Worm (Caenorhabditis elegans): ENCODE data around the gene unc-116.
A peak's percentile ranks its signal among the peaks of the same experiment; 100 is the strongest.

The unc-116 gene

DNA sequence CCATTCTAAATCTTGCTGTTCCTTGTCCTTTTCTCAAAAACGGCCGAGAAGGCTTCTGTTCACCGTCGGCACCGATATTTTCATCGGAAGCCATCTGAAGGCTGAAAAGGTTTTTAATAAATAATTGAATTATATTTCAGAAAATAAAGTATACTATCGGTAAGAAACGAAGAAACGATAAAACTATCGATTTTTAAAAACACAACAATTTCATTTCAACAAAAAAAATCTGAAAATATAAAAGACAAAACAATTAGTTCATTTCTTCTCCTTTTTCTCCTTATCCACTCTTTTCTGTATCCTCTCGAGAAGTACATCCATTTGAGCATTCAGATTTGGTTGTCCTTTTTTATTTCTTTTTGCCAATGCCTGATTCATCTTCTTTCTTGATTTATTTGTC lies 36.5 kb downstream of the unc-116 start, which contains the start of gene sas-4:
TSS of gene sas-4 (minus strand) at position 101 of the 400 bp plus-strand sequence.
- no peak for TF ChIP-seq lsy-2 (tag; optimal IDR thresholded peaks at IDR 0.05)
- TF ChIP-seq ets-5 (GFP tag; IDR thresholded peaks at IDR 0.05) = no peak
- no peak for TF ChIP-seq F16B12.6 (tag; optimal IDR thresholded peaks at IDR 0.05)
- TF ChIP-seq jun-1 (tag; optimal IDR thresholded peaks at IDR 0.05) = no peak
- no peak for TF ChIP-seq nhr-20 (tag; optimal IDR thresholded peaks at IDR 0.05)
- TF ChIP-seq nhr-237 (tag; optimal IDR thresholded peaks at IDR 0.05) = no peak
- no peak for TF ChIP-seq lin-14 (GFP tag; optimal IDR thresholded peaks at IDR 0.05)

- TF ChIP-seq blmp-1 (tag; optimal IDR thresholded peaks at IDR 0.05) (no peak), xbp-1 (tag; optimal IDR thresholded peaks at IDR 0.05) (no peak), isw-1 (GFP tag; IDR thresholded peaks at IDR 0.05) (no peak), mep-1 (tag; optimal IDR thresholded peaks at IDR 0.05) (no peak), ama-1 (optimal IDR thresholded peaks at IDR 0.05) (no peak), jun-1 (tag; optimal IDR thresholded peaks at IDR 0.05) (no peak), fkh-4 (tag; optimal IDR thresholded peaks at IDR 0.05; ENCODE audit: borderline replicate concordance) (no peak), ztf-11 (tag; optimal IDR thresholded peaks at IDR 0.05) (no peak)
Measured at ce11 chrIII:8312393-8312792, 42.6 kb downstream of the unc-116 start, which contains the start of gene F10E9.2. Gene F10E9.2 (plus strand): TSS chrIII:8312693.

DNA sequence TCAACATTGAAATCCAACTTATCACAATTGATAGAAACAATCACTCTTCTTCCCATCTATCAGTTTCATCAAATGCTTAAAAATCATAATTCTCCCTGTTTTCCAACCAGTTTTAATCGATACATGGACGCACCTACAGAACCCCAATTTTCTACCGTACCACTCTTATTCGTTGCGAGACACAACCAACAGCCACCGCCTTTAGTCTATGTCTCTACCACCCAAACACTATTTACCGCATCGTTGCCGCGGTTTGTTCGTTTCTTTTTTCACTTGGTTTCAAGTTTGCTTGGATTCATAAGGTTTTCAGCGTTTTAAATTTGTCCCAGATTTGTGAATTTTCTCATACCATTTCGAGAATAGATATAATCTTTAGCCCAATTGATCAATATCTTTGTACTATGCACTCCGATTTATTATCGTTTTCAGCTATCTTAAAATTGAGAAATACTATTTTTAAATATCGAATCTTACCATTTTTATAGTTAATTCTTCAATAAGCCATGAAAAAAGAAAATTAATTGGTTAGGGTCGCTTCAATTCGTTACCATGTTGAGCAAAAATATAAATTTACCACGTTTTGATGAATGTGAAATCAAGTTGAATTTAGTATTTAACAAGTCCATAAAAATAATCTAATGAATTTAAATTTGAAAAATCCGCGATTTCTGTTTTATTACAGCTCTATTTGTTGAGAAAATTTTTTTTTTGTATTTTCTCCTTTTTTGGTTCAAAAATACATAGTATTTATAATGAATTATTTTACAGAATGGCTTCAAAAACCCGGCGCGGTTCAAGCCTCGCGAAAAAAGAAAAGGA lies 44.5 kb downstream of the unc-116 start, which contains the start of gene F10E9.3:
TSS of gene F10E9.3 (plus strand) at position 769 of the 819 bp plus-strand sequence.
- TF ChIP-seq lin-35 (GFP tag; optimal IDR thresholded peaks at IDR 0.05) = peak; percentile 3 to 72
- TF ChIP-seq nhr-85 (tag) = peak; percentile 78
- no peak for TF ChIP-seq lin-13 (GFP tag; optimal IDR thresholded peaks at IDR 0.05)
- no peak for TF ChIP-seq ceh-8 (GFP tag; optimal IDR thresholded peaks at IDR 0.05)
- no peak for TF ChIP-seq ztf-11 (tag; optimal IDR thresholded peaks at IDR 0.05)
- no peak for TF ChIP-seq F16B12.6 (tag; optimal IDR thresholded peaks at IDR 0.05)
- TF ChIP-seq elt-2 (tag; optimal IDR thresholded peaks at IDR 0.05) = no peak
- TF ChIP-seq snu-23 (GFP tag; optimal IDR thresholded peaks at IDR 0.05) = peak; percentile 23
- no peak for TF ChIP-seq unc-62 (GFP tag; optimal IDR thresholded peaks at IDR 0.05)
- no peak for TF ChIP-seq swsn-7 (tag; optimal IDR thresholded peaks at IDR 0.05)
- peak; percentile 27 for TF ChIP-seq rnt-1 (tag; optimal IDR thresholded peaks at IDR 0.05)
- peak; percentile 21 for TF ChIP-seq skn-1 (tag; optimal IDR thresholded peaks at IDR 0.05)
- peak; percentile 50 for TF ChIP-seq blmp-1 (tag; optimal IDR thresholded peaks at IDR 0.05)
- peak; percentile 3 for TF ChIP-seq C16A3.4 (tag; optimal IDR thresholded peaks at IDR 0.05)
- peak; percentile 80 to 97 for TF ChIP-seq lsy-2 (tag; optimal IDR thresholded peaks at IDR 0.05)
- no peak for TF ChIP-seq zip-4 (GFP tag; optimal IDR thresholded peaks at IDR 0.05)
- TF ChIP-seq ceh-90 (tag; optimal IDR thresholded peaks at IDR 0.05) = no peak
- TF ChIP-seq dpl-1 (GFP tag; optimal IDR thresholded peaks at IDR 0.05) = peak in 2 of 3 experiments; percentile 36 to 55
- TF ChIP-seq nhr-19 (GFP tag; conservative IDR thresholded peaks at IDR 0.05) = no peak
- peak; percentile 42 to 58 for TF ChIP-seq efl-1 (optimal IDR thresholded peaks at IDR 0.05)
- peak; percentile 16 to 86 for TF ChIP-seq efl-1 (GFP tag; optimal IDR thresholded peaks at IDR 0.05 in 1 of 2)
- TF ChIP-seq tlp-1 (tag; optimal IDR thresholded peaks at IDR 0.05) = no peak
- no peak for TF ChIP-seq nhr-237 (tag; optimal IDR thresholded peaks at IDR 0.05)

DNA sequence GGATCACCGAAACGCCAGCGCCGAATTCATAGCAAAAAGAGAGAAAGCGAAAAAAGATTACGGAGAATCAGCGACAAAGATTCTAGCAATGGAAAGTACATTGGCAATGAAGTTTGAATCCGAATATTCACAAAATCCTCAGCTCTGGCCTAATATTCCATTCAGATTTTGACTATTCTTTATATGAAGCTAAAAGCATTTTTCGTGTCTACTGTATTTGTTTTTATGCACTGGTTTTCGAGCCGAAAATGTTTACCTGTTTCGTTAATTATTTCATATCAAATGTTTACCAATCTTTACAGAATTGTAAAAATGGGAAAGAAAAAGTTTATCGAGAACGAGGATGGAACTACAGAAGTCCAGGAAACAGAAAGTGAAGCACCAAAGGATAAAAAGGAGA lies 46.7 kb downstream of the unc-116 start, which contains the start of gene F10E9.4:
TSS of gene F10E9.4 (plus strand) at position 301 of the 400 bp plus-strand sequence.
- no peak for TF ChIP-seq fkh-10 (GFP tag; optimal IDR thresholded peaks at IDR 0.05)
- TF ChIP-seq ceh-82 (tag; optimal IDR thresholded peaks at IDR 0.05) = no peak
- no peak for TF ChIP-seq sox-4 (tag; optimal IDR thresholded peaks at IDR 0.05)
- no peak for TF ChIP-seq nhr-20 (tag; optimal IDR thresholded peaks at IDR 0.05)
- no peak for TF ChIP-seq egl-13 (tag; optimal IDR thresholded peaks at IDR 0.05)
